Fruit fly (Drosophila melanogaster) whole organism, adult: ENCODE measurements around the gene CG11696.

Source experiments
- CG11617 ChIP-seq: fragments of 200-800 bp; sonication (Bioruptor generic); optimal IDR thresholded peaks from 2 replicates; lab custom pipeline; 2017; ENCODE audit warnings: mild to moderate bottlenecking, missing biosample characterization, missing genetic modification reagents, missing genetic modification characterization
- CG1620 ChIP-seq: fragments of 200-800 bp; sonication (Bioruptor generic); optimal IDR thresholded peaks from 2 replicates; lab custom pipeline; 2016; ENCODE audit warnings: missing biosample characterization, missing genetic modification characterization
- CG5204 ChIP-seq: fragments of 200-800 bp; sonication (Bioruptor generic); optimal IDR thresholded peaks from 2 replicates; lab custom pipeline; 2016; ENCODE audit warnings: missing biosample characterization, missing genetic modification characterization
- CG7101 ChIP-seq: fragments of 200-800 bp; sonication (Bioruptor generic); optimal IDR thresholded peaks from 2 replicates; lab custom pipeline; 2018; ENCODE audit warnings: missing biosample characterization, mild to moderate bottlenecking, missing genetic modification characterization, moderate library complexity
- Hr96 ChIP-seq: fragments of 200-800 bp; sonication (Bioruptor generic); optimal IDR thresholded peaks from 2 replicates; lab custom pipeline; 2016; ENCODE audit warnings: missing biosample characterization, missing genetic modification characterization
- bab1 ChIP-seq: fragments of 200-800 bp; sonication (Bioruptor generic); optimal IDR thresholded peaks from 3 replicates; lab custom pipeline; 2019; ENCODE audit warnings: missing biosample characterization, mild to moderate bottlenecking, missing genetic modification characterization, moderate library complexity
- kay ChIP-seq: fragments of 200-800 bp; sonication (Bioruptor generic); peaks from one replicate; lab custom pipeline; 2016; ENCODE audit warnings: missing biosample characterization, missing genetic modification characterization, borderline replicate concordance
- ovo ChIP-seq: fragments of 200-800 bp; sonication (Bioruptor generic); optimal IDR thresholded peaks from 2 replicates; lab custom pipeline; 2016; ENCODE audit warnings: missing biosample characterization, missing genetic modification characterization
- pad ChIP-seq: fragments of 200-800 bp; sonication (Bioruptor generic); optimal IDR thresholded peaks from 3 replicates; lab custom pipeline; 2017; ENCODE audit warnings: missing biosample characterization, missing genetic modification characterization, mild to moderate bottlenecking, moderate library complexity, missing genetic modification reagents

DNA sequence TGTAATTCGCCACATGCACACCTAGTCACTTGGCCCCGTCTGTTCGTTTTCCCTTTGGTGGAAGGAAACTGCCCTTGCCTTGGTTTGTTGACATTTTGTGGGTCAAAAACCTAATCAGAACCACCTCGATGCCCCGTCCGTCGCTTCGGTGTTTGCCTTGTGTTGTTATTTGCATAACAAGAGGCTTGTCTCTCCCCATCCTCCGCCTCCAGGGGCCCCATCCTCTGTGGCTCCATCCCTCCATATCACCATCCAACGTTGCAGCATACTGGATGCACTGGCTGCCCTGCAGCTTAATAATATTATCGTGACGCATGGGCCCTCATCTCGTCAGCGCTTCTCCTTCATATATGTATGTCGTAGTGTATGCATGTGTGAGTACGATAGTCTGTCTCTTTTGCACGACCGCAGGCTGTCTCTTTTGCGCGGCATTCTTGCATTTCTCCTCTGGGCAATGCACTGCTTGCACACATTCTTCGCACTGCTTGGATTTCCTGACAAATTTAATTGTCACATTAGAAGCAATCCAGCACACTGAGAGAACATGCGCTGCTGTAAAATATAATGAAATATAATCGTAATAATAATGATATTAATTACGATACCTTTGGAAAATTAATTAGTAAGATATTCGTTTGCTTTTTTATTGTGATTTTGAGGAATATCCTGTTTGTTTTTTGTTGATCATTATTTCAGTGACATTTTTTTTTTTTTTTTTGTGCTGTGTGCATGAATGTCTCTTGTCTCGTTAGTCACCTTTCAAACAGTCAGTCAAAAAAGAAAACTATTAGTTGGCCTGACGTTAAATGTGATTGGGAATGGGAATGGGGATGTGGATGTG is 29.2 kb upstream of the CG11696 start:
- TF ChIP-seq CG5204 (GFP tag; lab: Kevin White, UChicago) = no peak
- TF ChIP-seq bab1 (GFP tag; lab: Kevin White, UChicago) = no peak
- TF ChIP-seq kay (GFP tag; lab: Kevin White, UChicago) = no peak
- no peak for TF ChIP-seq CG7101
- no peak for TF ChIP-seq CG1620 (GFP tag; lab: Kevin White, UChicago)
- no peak for TF ChIP-seq pad
- TF ChIP-seq CG11617 (GFP tag; lab: Kevin White, UChicago) = no peak
- TF ChIP-seq ovo = no peak
- TF ChIP-seq Hr96 (GFP tag; lab: Kevin White, UChicago) = no peak
